Fruit fly (Drosophila melanogaster): ENCODE measurements around the gene CG14968.

- TF ChIP-seq Sry-β (GFP tag; optimal IDR thresholded peaks at IDR 0.05) (no peak), CG15073 (GFP tag; optimal IDR thresholded peaks at IDR 0.05) (no peak), Hr3 (GFP tag; optimal IDR thresholded peaks at IDR 0.05) (no peak), gfzf (GFP tag; optimal IDR thresholded peaks at IDR 0.05) (no peak), pzg (GFP tag; optimal IDR thresholded peaks at IDR 0.05) (no peak), CG4730 (GFP tag; IDR thresholded peaks at IDR 0.05) (no peak), fru (optimal IDR thresholded peaks at IDR 0.05) (no peak)
These were observed 36.8 kb upstream of the CG14968 start for dm6 chr3L:3339695-3340226.

All from whole organism, embryonic.